Fruit fly (Drosophila melanogaster) whole organism, adult: ENCODE measurements around the gene CG6678.
A peak's percentile ranks its signal among the peaks of the same experiment; 100 is the strongest.

Experiments
- CG11617 ChIP-seq: fragments of 200-800 bp; sonication (Bioruptor generic); optimal IDR thresholded peaks from 2 replicates; lab custom pipeline; 2017; ENCODE audit warnings: mild to moderate bottlenecking, missing biosample characterization, missing genetic modification reagents, missing genetic modification characterization
- CG12768 ChIP-seq: fragments of 200-800 bp; sonication (Bioruptor generic); optimal IDR thresholded peaks from 2 replicates; lab custom pipeline; 2017; ENCODE audit warnings: missing biosample characterization, missing genetic modification characterization, mild to moderate bottlenecking, moderate library complexity, missing genetic modification reagents
- CG14711 ChIP-seq: fragments of 200-800 bp; sonication (Bioruptor generic); optimal IDR thresholded peaks from 2 replicates; lab custom pipeline; 2018; ENCODE audit warnings: missing biosample characterization, mild to moderate bottlenecking, missing genetic modification characterization, moderate library complexity
- CG1620 ChIP-seq: fragments of 200-800 bp; sonication (Bioruptor generic); optimal IDR thresholded peaks from 2 replicates; lab custom pipeline; 2016; ENCODE audit warnings: missing biosample characterization, missing genetic modification characterization
- CG33017 ChIP-seq: fragments of 200-800 bp; sonication (Bioruptor generic); optimal IDR thresholded peaks from 2 replicates; lab custom pipeline; 2018; ENCODE audit warnings: missing biosample characterization, mild to moderate bottlenecking, missing genetic modification characterization, moderate library complexity
- CG5204 ChIP-seq: fragments of 200-800 bp; sonication (Bioruptor generic); optimal IDR thresholded peaks from 2 replicates; lab custom pipeline; 2016; ENCODE audit warnings: missing biosample characterization, missing genetic modification characterization
- CG7045 ChIP-seq: fragments of 200-800 bp; sonication (Bioruptor generic); optimal IDR thresholded peaks from 2 replicates; lab custom pipeline; 2017; ENCODE audit warnings: missing biosample characterization, mild to moderate bottlenecking, missing genetic modification characterization
- CG7101 ChIP-seq: fragments of 200-800 bp; sonication (Bioruptor generic); optimal IDR thresholded peaks from 2 replicates; lab custom pipeline; 2018; ENCODE audit warnings: missing biosample characterization, mild to moderate bottlenecking, missing genetic modification characterization, moderate library complexity
- Clk ChIP-seq: fragments of 200-800 bp; sonication (Bioruptor generic); optimal IDR thresholded peaks from 2 replicates; lab custom pipeline; 2017; ENCODE audit warnings: missing biosample characterization, missing genetic modification characterization
- Crg-1 ChIP-seq: fragments of 200-800 bp; sonication (Bioruptor generic); optimal IDR thresholded peaks from 2 replicates; lab custom pipeline; 2016; ENCODE audit warnings: missing biosample characterization, missing genetic modification characterization
- Hr96 ChIP-seq: fragments of 200-800 bp; sonication (Bioruptor generic); optimal IDR thresholded peaks from 2 replicates; lab custom pipeline; 2016; ENCODE audit warnings: missing biosample characterization, missing genetic modification characterization
- Mnt ChIP-seq: fragments of 200-800 bp; sonication (Bioruptor generic); optimal IDR thresholded peaks from 2 replicates; lab custom pipeline; 2016; ENCODE audit warnings: missing biosample characterization, mild to moderate bottlenecking, missing genetic modification characterization
- bab1 ChIP-seq: fragments of 200-800 bp; sonication (Bioruptor generic); optimal IDR thresholded peaks from 3 replicates; lab custom pipeline; 2019; ENCODE audit warnings: missing biosample characterization, mild to moderate bottlenecking, missing genetic modification characterization, moderate library complexity
- cic ChIP-seq: fragments of 200-800 bp; sonication (Bioruptor generic); optimal IDR thresholded peaks from 2 replicates; lab custom pipeline; 2017; ENCODE audit warnings: missing biosample characterization, mild to moderate bottlenecking, missing genetic modification characterization, moderate library complexity
- cnc ChIP-seq, 2 experiments: fragments of >200 bp; optimal IDR thresholded peaks; 2 replicates each; lab custom pipeline; 2017
- kay ChIP-seq: fragments of 200-800 bp; sonication (Bioruptor generic); peaks from one replicate; lab custom pipeline; 2016; ENCODE audit warnings: missing biosample characterization, missing genetic modification characterization, borderline replicate concordance
- ovo ChIP-seq: fragments of 200-800 bp; sonication (Bioruptor generic); optimal IDR thresholded peaks from 2 replicates; lab custom pipeline; 2016; ENCODE audit warnings: missing biosample characterization, missing genetic modification characterization
- pad ChIP-seq: fragments of 200-800 bp; sonication (Bioruptor generic); optimal IDR thresholded peaks from 3 replicates; lab custom pipeline; 2017; ENCODE audit warnings: missing biosample characterization, missing genetic modification characterization, mild to moderate bottlenecking, moderate library complexity, missing genetic modification reagents
- tj ChIP-seq: fragments of 200-800 bp; sonication (Bioruptor generic); optimal IDR thresholded peaks from 3 replicates; lab custom pipeline; 2017; ENCODE audit warnings: missing biosample characterization, mild to moderate bottlenecking, missing genetic modification characterization, moderate library complexity
- toe ChIP-seq: fragments of 200-800 bp; sonication (Bioruptor generic); optimal IDR thresholded peaks from 2 replicates; lab custom pipeline; 2016; ENCODE audit warnings: missing biosample characterization, missing genetic modification characterization

Gene CG6678

dm6 chr3R:21892450-21892849 lies 5.6 kb downstream of the CG6678 start:
- TF ChIP-seq tj (GFP tag; lab: Kevin White, UChicago) (no peak), CG7101 (tag; lab: Kevin White, UChicago) (no peak)

dm6 chr3R:21893929-21894328 lies 7.1 kb downstream of the CG6678 start:
- TF ChIP-seq CG7045 (no peak), toe (GFP tag; lab: Kevin White, UChicago) (no peak), CG11617 (no peak)

dm6 chr3R:21895961-21896875 lies 9.4 kb downstream of the CG6678 start:
- no peak for TF ChIP-seq kay
- peak; percentile 77 for TF ChIP-seq tj (GFP tag; lab: Kevin White, UChicago)
- TF ChIP-seq Crg-1 (GFP tag; lab: Kevin White, UChicago): no peak
- no peak for TF ChIP-seq toe (GFP tag; lab: Kevin White, UChicago)
- TF ChIP-seq cnc (optimal IDR thresholded peaks at IDR 0.05; lab: Kevin White, UChicago): no peak
- no peak for TF ChIP-seq CG1620 (GFP tag; lab: Kevin White, UChicago)
- no peak for TF ChIP-seq bab1 (GFP tag; lab: Kevin White, UChicago)
- no peak for TF ChIP-seq Clk (GFP tag; lab: Kevin White, UChicago)

- TF ChIP-seq bab1 (GFP tag; lab: Kevin White, UChicago) (peak; percentile 52), Mnt (GFP tag; lab: Kevin White, UChicago) (no peak), CG12768 (no peak), tj (GFP tag; lab: Kevin White, UChicago) (peak; percentile 76), Hr96 (peak; percentile 44), CG14711 (tag; lab: Kevin White, UChicago) (peak; percentile 44), pad (GFP tag; lab: Kevin White, UChicago) (peak; percentile 12), CG7101 (tag; lab: Kevin White, UChicago) (peak; percentile 61)
Measured at dm6 chr3R:21897565-21897964, 10.7 kb downstream of the CG6678 start.

dm6 chr3R:21898758-21899157 lies 11.9 kb downstream of the CG6678 start:
- TF ChIP-seq Clk (GFP tag; lab: Kevin White, UChicago) (no peak), pad (GFP tag; lab: Kevin White, UChicago) (no peak), cnc (optimal IDR thresholded peaks at IDR 0.05; lab: Kevin White, UChicago) (no peak), Crg-1 (GFP tag; lab: Kevin White, UChicago) (no peak), CG14711 (tag; lab: Kevin White, UChicago) (no peak), cic (GFP tag; lab: Kevin White, UChicago) (no peak), CG33017 (no peak), ovo (GFP tag; lab: Kevin White, UChicago) (no peak), CG1620 (GFP tag; lab: Kevin White, UChicago) (no peak), Hr96 (no peak), CG7101 (tag; lab: Kevin White, UChicago) (no peak), toe (GFP tag; lab: Kevin White, UChicago) (no peak), CG12768 (no peak), CG7045 (no peak), tj (GFP tag; lab: Kevin White, UChicago) (no peak), Mnt (GFP tag; lab: Kevin White, UChicago) (no peak), bab1 (GFP tag; lab: Kevin White, UChicago) (no peak), CG11617 (no peak), CG5204 (GFP tag; lab: Kevin White, UChicago) (no peak)

- no peak for TF ChIP-seq Hr96
- TF ChIP-seq Clk (GFP tag; lab: Kevin White, UChicago): no peak
- no peak for TF ChIP-seq CG12768
- no peak for TF ChIP-seq Crg-1 (GFP tag; lab: Kevin White, UChicago)
- TF ChIP-seq cnc (optimal IDR thresholded peaks at IDR 0.05; lab: Kevin White, UChicago): no peak
- no peak for TF ChIP-seq CG14711 (tag; lab: Kevin White, UChicago)
- TF ChIP-seq tj (GFP tag; lab: Kevin White, UChicago): no peak
- TF ChIP-seq cic (GFP tag; lab: Kevin White, UChicago): no peak
- no peak for TF ChIP-seq CG7045
- TF ChIP-seq CG33017: no peak
- no peak for TF ChIP-seq bab1 (GFP tag; lab: Kevin White, UChicago)
- TF ChIP-seq CG11617: no peak
- no peak for TF ChIP-seq ovo (GFP tag; lab: Kevin White, UChicago)
- no peak for TF ChIP-seq toe (GFP tag; lab: Kevin White, UChicago)
Measured at dm6 chr3R:21899170-21899575, 12.3 kb downstream of the CG6678 start.

- TF ChIP-seq cnc (optimal IDR thresholded peaks at IDR 0.05; lab: Kevin White, UChicago) (no peak), CG1620 (GFP tag; lab: Kevin White, UChicago) (no peak), Mnt (GFP tag; lab: Kevin White, UChicago) (no peak), CG7045 (no peak), Hr96 (no peak), kay (no peak), pad (GFP tag; lab: Kevin White, UChicago) (no peak), bab1 (GFP tag; lab: Kevin White, UChicago) (no peak), ovo (GFP tag; lab: Kevin White, UChicago) (no peak), CG7101 (tag; lab: Kevin White, UChicago) (no peak), Clk (GFP tag; lab: Kevin White, UChicago) (no peak), CG33017 (no peak), CG12768 (no peak)
Measured at dm6 chr3R:21904345-21904744, 17.5 kb downstream of the CG6678 start.
